Worm (Caenorhabditis elegans) whole organism, mixed stage, embryonic: Measurements from ENCODE around the gene F58E6.13.

Experiments used
- bed-3 ChIP-seq: fragments of 200-800 bp; sonication (Bioruptor generic); optimal IDR thresholded peaks from 3 replicates; lab custom pipeline; 2018; ENCODE audit warnings: mild to moderate bottlenecking, missing genetic modification characterization, moderate library complexity, missing compliant biosample characterization
- blmp-1 ChIP-seq: fragments of 150-350 bp; optimal IDR thresholded peaks from 2 replicates; lab custom pipeline; 2014; ENCODE audit warnings: missing biosample characterization, missing genetic modification characterization
- ceh-39 ChIP-seq: fragments of 150-350 bp; optimal IDR thresholded peaks from 2 replicates; lab custom pipeline; 2014; ENCODE audit warnings: missing biosample characterization, missing genetic modification characterization
- ceh-43 ChIP-seq: fragments of 200-800 bp; sonication (Bioruptor generic); optimal IDR thresholded peaks from 2 replicates; lab custom pipeline; 2018; ENCODE audit warnings: mild to moderate bottlenecking, missing genetic modification characterization, moderate library complexity, missing compliant biosample characterization
- ceh-83 ChIP-seq: fragments of 200-800 bp; sonication (Bioruptor generic); optimal IDR thresholded peaks from 2 replicates; lab custom pipeline; 2018; ENCODE audit warnings: mild to moderate bottlenecking, missing genetic modification characterization, missing compliant biosample characterization
- ces-1 ChIP-seq: fragments of 150-350 bp; optimal IDR thresholded peaks from 2 replicates; lab custom pipeline; 2014; ENCODE audit warnings: missing biosample characterization, missing genetic modification reagents, missing genetic modification characterization
- drap-1 ChIP-seq: fragments of 200-800 bp; sonication (Bioruptor generic); optimal IDR thresholded peaks from 3 replicates; lab custom pipeline; 2018; ENCODE audit warnings: mild to moderate bottlenecking, missing genetic modification characterization, missing compliant biosample characterization
- elt-3 ChIP-seq: fragments of 150-350 bp; optimal IDR thresholded peaks from 2 replicates; lab custom pipeline; 2014; ENCODE audit warnings: missing biosample characterization, missing genetic modification characterization
- flh-1 ChIP-seq: fragments of 200-800 bp; sonication (Bioruptor generic); optimal IDR thresholded peaks from 2 replicates; lab custom pipeline; 2018; ENCODE audit warnings: mild to moderate bottlenecking, missing genetic modification characterization, moderate library complexity, missing compliant biosample characterization
- ham-2 ChIP-seq: fragments of 200-800 bp; sonication (Bioruptor generic); optimal IDR thresholded peaks from 2 replicates; lab custom pipeline; 2018; ENCODE audit warnings: mild to moderate bottlenecking, missing genetic modification characterization, missing compliant biosample characterization
- lin-13 ChIP-seq: fragments of 150-350 bp; optimal IDR thresholded peaks from 2 replicates; lab custom pipeline; 2014; ENCODE audit warnings: missing biosample characterization, missing genetic modification characterization
- lin-32 ChIP-seq: fragments of 200-800 bp; sonication (Bioruptor generic); optimal IDR thresholded peaks from 2 replicates; lab custom pipeline; 2018; ENCODE audit warnings: mild to moderate bottlenecking, missing genetic modification characterization, missing compliant biosample characterization
- lsy-2 ChIP-seq: fragments of 150-350 bp; optimal IDR thresholded peaks from 2 replicates; lab custom pipeline; 2014; ENCODE audit warnings: missing biosample characterization, missing genetic modification characterization
- mab-5 ChIP-seq: fragments of 150-350 bp; optimal IDR thresholded peaks from 2 replicates; lab custom pipeline; 2014; ENCODE audit warnings: missing biosample characterization, missing genetic modification characterization
- mls-2 ChIP-seq: sonication (generic microtip); optimal IDR thresholded peaks from 2 replicates; lab custom pipeline; 2016; ENCODE audit warnings: mild to moderate bottlenecking, missing genetic modification characterization, moderate library complexity, missing compliant biosample characterization
- nhr-12 ChIP-seq: fragments of 150-350 bp; optimal IDR thresholded peaks from 2 replicates; lab custom pipeline; 2014; ENCODE audit warnings: missing biosample characterization, missing genetic modification characterization
- nhr-2 ChIP-seq: fragments of 150-350 bp; optimal IDR thresholded peaks from 2 replicates; lab custom pipeline; 2014; ENCODE audit warnings: missing biosample characterization, missing genetic modification characterization
- nhr-237 ChIP-seq: fragments of 150-350 bp; optimal IDR thresholded peaks from 2 replicates; lab custom pipeline; 2014; ENCODE audit warnings: missing biosample characterization, missing genetic modification characterization
- nhr-28 ChIP-seq: fragments of 150-350 bp; optimal IDR thresholded peaks from 2 replicates; lab custom pipeline; 2014; ENCODE audit warnings: missing biosample characterization, missing genetic modification characterization
- nhr-76 ChIP-seq: sonication (generic microtip); optimal IDR thresholded peaks from 2 replicates; lab custom pipeline; 2017; ENCODE audit warnings: missing biosample characterization, missing genetic modification characterization
- pha-4 ChIP-seq: fragments of 150-350 bp; optimal IDR thresholded peaks from 2 replicates; lab custom pipeline; 2018; ENCODE audit warnings: missing biosample characterization, missing genetic modification reagents, missing genetic modification characterization
- sem-2 ChIP-seq: fragments of 200-800 bp; sonication (Bioruptor generic); optimal IDR thresholded peaks from 2 replicates; lab custom pipeline; 2018; ENCODE audit warnings: mild to moderate bottlenecking, missing genetic modification characterization, missing compliant biosample characterization
- snpc-4 ChIP-seq: fragments of 150-350 bp; optimal IDR thresholded peaks from 2 replicates; lab custom pipeline; 2014; ENCODE audit warnings: missing biosample characterization, missing genetic modification characterization
- tbx-8 ChIP-seq: fragments of 200-800 bp; sonication (Bioruptor generic); optimal IDR thresholded peaks from 2 replicates; lab custom pipeline; 2018; ENCODE audit warnings: mild to moderate bottlenecking, missing genetic modification characterization, moderate library complexity, missing compliant biosample characterization
- unc-39 ChIP-seq: fragments of 150-350 bp; optimal IDR thresholded peaks from 2 replicates; lab custom pipeline; 2014; ENCODE audit warnings: missing biosample characterization, missing genetic modification characterization
- unc-62 ChIP-seq: fragments of 150-350 bp; optimal IDR thresholded peaks from 2 replicates; lab custom pipeline; 2014; ENCODE audit warnings: missing biosample characterization, missing genetic modification reagents, missing genetic modification characterization
- zip-8 ChIP-seq: fragments of 150-350 bp; optimal IDR thresholded peaks from 2 replicates; lab custom pipeline; 2014; ENCODE audit warnings: missing biosample characterization, missing genetic modification characterization
- ztf-11 ChIP-seq: fragments of 150-350 bp; optimal IDR thresholded peaks from 2 replicates; lab custom pipeline; 2014; ENCODE audit warnings: missing biosample characterization, missing genetic modification characterization

The F58E6.13 gene

DNA sequence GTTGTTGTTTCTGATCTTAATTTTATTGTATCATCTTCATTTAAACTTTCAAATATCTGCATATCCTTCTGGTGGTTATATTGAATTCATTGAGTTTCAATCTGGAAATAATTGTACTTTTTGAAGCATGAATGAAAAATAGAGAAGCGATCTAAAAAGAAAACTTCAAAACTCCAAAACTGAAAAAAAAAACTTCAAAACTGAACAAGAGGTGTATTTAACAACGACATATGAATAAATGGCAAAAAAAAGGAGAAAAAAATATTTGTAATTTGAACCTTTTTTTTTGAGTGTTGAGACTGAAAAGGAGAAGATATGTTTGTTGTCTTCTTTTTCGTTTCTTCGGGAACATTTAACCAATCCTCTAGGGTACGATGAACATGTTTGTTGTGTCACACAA is 12.8 kb downstream of the F58E6.13 start, which contains the start of gene F58E6.11:
Gene F58E6.11, minus strand, starts transcription at position 101 of the 400 bp plus-strand sequence.
- no peak for TF ChIP-seq tbx-8
- TF ChIP-seq elt-3 (tag; lab: Kevin White, UChicago): no peak
- TF ChIP-seq mab-5: no peak
- TF ChIP-seq ceh-39: no peak
- no peak for TF ChIP-seq unc-39
- no peak for TF ChIP-seq sem-2
- TF ChIP-seq blmp-1 (tag; lab: Kevin White, UChicago): no peak
- no peak for TF ChIP-seq lin-32 (GFP tag; lab: Kevin White, UChicago)

DNA sequence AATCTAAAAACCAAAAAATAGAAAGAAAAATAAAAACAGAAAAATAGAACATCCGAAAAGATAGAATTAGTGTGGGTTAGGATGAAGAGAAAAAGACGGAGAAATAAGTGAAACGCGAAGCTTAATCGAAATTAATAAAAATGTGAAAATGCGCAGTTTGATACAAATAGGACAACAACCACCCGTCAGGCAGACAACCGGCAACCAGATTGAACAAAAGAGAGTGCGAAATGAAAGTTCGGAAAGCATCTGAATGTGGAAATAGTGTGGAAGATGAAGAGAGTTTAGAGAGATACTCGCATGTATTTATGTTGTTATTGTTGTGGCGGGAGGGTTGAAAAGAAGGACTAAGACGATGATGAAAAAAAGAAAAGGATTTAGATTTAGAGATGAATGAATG is 13.4 kb downstream of the F58E6.13 start:
- TF ChIP-seq blmp-1 (tag; lab: Kevin White, UChicago): peak; percentile 74
- TF ChIP-seq tbx-8: no peak
- no peak for TF ChIP-seq lsy-2 (tag; lab: Kevin White, UChicago)
- no peak for TF ChIP-seq ces-1 (GFP tag; lab: Kevin White, UChicago)
- TF ChIP-seq drap-1: no peak
- TF ChIP-seq unc-62: no peak
- TF ChIP-seq, all 35 proteins: peak for 1

DNA sequence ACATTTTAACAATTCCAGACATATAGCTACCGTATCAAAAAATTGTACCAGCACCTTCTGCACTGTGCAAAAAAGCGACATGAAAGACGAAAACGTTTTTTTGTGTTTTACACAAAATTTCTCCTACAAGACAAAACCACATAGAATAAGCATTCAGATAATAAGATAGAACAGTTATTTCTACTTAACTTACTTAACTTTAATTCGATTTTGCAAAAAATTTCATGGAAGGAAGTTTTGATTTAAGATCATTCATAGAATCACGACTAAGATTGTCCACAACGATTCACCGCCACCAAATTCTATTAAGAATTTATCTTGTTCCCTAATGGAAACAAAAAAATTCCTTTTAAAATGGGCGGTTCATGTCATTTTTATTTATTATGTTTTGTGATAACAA is 18.7 kb downstream of the F58E6.13 start:
- TF ChIP-seq tbx-8 (no peak), ces-1 (GFP tag; lab: Kevin White, UChicago) (peak; percentile 94)

DNA sequence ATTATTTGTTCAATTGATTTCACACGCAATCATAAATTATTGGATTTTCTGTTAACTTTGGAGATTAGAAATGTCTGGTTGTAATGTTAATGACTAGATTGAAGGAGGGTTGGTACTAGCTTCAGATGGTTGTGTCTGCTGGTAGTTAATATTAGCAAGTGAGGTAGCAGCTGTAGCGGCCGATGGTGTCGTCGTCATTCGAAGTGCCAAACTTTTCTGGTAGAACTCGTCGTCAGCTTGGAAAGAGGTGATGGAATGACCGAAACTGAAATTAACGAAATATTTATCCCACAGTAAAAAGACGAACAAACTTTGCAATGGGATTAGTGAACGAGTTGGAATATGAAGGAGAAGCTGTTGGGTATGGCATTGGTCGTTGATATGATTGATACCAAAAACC is 19.5 kb downstream of the F58E6.13 start:
- no peak for TF ChIP-seq ztf-11 (tag; lab: Kevin White, UChicago)
- no peak for TF ChIP-seq nhr-28 (tag; lab: Kevin White, UChicago)
- TF ChIP-seq snpc-4 (tag; lab: Kevin White, UChicago): no peak
- TF ChIP-seq lin-13: no peak
- TF ChIP-seq tbx-8: no peak
- no peak for TF ChIP-seq nhr-237
- no peak for TF ChIP-seq pha-4 (tag; lab: Kevin White, UChicago)
- TF ChIP-seq bed-3 (GFP tag; lab: Kevin White, UChicago): no peak
- TF ChIP-seq flh-1 (GFP tag; lab: Kevin White, UChicago): no peak
- no peak for TF ChIP-seq nhr-2 (tag; lab: Kevin White, UChicago)
- no peak for TF ChIP-seq nhr-76 (tag; lab: Kevin White, UChicago)
- no peak for TF ChIP-seq ceh-39
- TF ChIP-seq unc-62: no peak

DNA sequence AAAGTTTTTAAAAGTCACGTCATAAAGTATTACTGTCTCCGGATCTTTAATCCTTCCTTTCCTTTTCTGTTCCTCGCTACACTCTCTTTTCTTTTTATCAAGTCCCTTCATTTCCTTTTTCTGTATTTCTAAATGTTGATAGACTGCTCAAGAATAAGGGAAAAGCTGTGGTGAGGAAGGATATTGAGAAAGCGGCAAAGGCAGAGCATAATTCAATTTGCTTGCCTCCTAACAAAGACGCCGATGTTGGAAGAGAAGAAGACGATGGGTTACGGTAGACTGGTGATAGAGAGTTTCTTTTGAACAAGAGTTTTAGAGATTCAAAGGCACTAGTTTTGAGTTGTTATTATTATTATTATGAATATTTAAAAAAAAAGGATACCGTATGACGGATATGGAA is 20.6 kb downstream of the F58E6.13 start:
- TF ChIP-seq nhr-2 (tag; lab: Kevin White, UChicago): no peak
- TF ChIP-seq ceh-43 (GFP tag; lab: Kevin White, UChicago): no peak
- no peak for TF ChIP-seq drap-1
- no peak for TF ChIP-seq mls-2 (tag; lab: Kevin White, UChicago)
- no peak for TF ChIP-seq unc-62
- no peak for TF ChIP-seq nhr-28 (tag; lab: Kevin White, UChicago)
- TF ChIP-seq tbx-8: no peak
- TF ChIP-seq flh-1 (GFP tag; lab: Kevin White, UChicago): no peak
- no peak for TF ChIP-seq nhr-12 (tag; lab: Kevin White, UChicago)
- TF ChIP-seq ceh-83: no peak
- no peak for TF ChIP-seq ham-2 (GFP tag; lab: Kevin White, UChicago)
- TF ChIP-seq ceh-39: no peak
- peak; percentile 100 for TF ChIP-seq ces-1 (GFP tag; lab: Kevin White, UChicago)
- TF ChIP-seq lsy-2 (tag; lab: Kevin White, UChicago): peak; percentile 46
- TF ChIP-seq zip-8 (tag; lab: Kevin White, UChicago): no peak

DNA sequence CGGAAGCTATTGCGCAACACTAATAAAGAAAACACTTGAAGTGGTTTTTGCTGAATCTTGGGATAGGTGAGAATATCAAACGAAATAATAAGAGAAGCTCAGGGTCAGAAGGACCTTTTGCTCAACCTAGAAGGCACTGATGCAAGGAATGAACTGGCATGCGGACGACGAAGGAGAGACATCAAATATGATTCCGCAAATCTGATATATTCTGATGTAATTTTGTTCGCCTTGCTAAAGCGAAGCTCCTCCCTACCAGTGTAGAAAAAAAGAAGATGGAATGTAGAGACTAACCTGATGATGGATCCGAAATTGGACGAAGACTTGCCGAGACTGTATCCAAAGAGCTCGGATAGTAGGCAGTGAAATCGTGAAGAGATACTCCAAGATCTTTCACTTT is 22.9 kb downstream of the F58E6.13 start:
- no peak for TF ChIP-seq mls-2 (tag; lab: Kevin White, UChicago)
- peak; percentile 50 for TF ChIP-seq zip-8 (tag; lab: Kevin White, UChicago)
- TF ChIP-seq ces-1 (GFP tag; lab: Kevin White, UChicago): peak; percentile 100
- TF ChIP-seq, all 35 proteins: peak for 2
